Worm (Caenorhabditis elegans): ENCODE data around the gene fmi-1.

Gene fmi-1

ce11 chrV:13046125-13047123 lies 27.6 kb downstream of the fmi-1 start (continued):
- 0 out of 2 replicates have a peak, but pooled peaks have one; percentile 14 for TF ChIP-seq nfyb-1 (GFP tag; IDR thresholded peaks at IDR 0.05)
- no peak for TF ChIP-seq Y53F4B.3 (GFP tag; IDR thresholded peaks at IDR 0.05)
- TF ChIP-seq let-526 (GFP tag; IDR thresholded peaks at IDR 0.05): 0 out of 2 replicates have a peak, but pooled peaks have one; percentile 22
- peak; percentile 70 for TF ChIP-seq Y53G8AR.9 (GFP tag; conservative IDR thresholded peaks at IDR 0.05)

- TF ChIP-seq attf-5 (GFP tag; optimal IDR thresholded peaks at IDR 0.05) (peak; percentile 32), unc-62 (GFP tag; optimal IDR thresholded peaks at IDR 0.05) (no peak), nhr-80 (tag; optimal IDR thresholded peaks at IDR 0.05) (peak; percentile 73), dox-1 (GFP tag; IDR thresholded peaks at IDR 0.05) (peak; percentile 31; the same call in 1 of the 2 replicates), atf-7 (tag; optimal IDR thresholded peaks at IDR 0.05) (peak; percentile 16), Y53G8AR.9 (GFP tag; conservative IDR thresholded peaks at IDR 0.05) (0 out of 2 replicates have a peak, but pooled peaks have one; percentile 20), nhr-90 (tag; optimal IDR thresholded peaks at IDR 0.05) (no peak)
These were observed 28.7 kb downstream of the fmi-1 start, which contains the start of gene W07G4.5 for ce11 chrV:13047574-13048030. Gene W07G4.5, plus strand, starts transcription at chrV:13047980.

- TF ChIP-seq nfya-1 (tag; optimal IDR thresholded peaks at IDR 0.05; ENCODE audit: borderline replicate concordance, insufficient read depth) (no peak), ZK185.1 (tag; optimal IDR thresholded peaks at IDR 0.05; ENCODE audit: poor library complexity, severe bottlenecking) (peak; percentile 26), nhr-80 (tag; optimal IDR thresholded peaks at IDR 0.05) (peak; percentile 83)
These were observed 30.3 kb downstream of the fmi-1 start, which contains the start of gene W07G4.8 for ce11 chrV:13049149-13049610. Gene W07G4.8, minus strand, starts transcription at chrV:13049560.

ce11 chrV:13053635-13054034 lies 34.8 kb downstream of the fmi-1 start, which contains the start of gene srr-1:
Gene srr-1, minus strand, starts transcription at chrV:13053735.
- TF ChIP-seq B0336.3 (GFP tag; IDR thresholded peaks at IDR 0.05) (no peak), C06A6.2 (GFP tag; conservative IDR thresholded peaks at IDR 0.05) (no peak)

- no peak for TF ChIP-seq bed-2 (GFP tag; IDR thresholded peaks at IDR 0.05)
- no peak for TF ChIP-seq attf-5 (GFP tag; optimal IDR thresholded peaks at IDR 0.05)
- no peak for TF ChIP-seq nhr-120 (GFP tag; IDR thresholded peaks at IDR 0.05)
- no peak for TF ChIP-seq snpc-1.1 (tag; optimal IDR thresholded peaks at IDR 0.05; ENCODE audit: insufficient read depth)
- no peak for TF ChIP-seq sptf-2 (GFP tag; optimal IDR thresholded peaks at IDR 0.05)
- no peak for TF ChIP-seq aptf-2 (GFP tag; conservative IDR thresholded peaks at IDR 0.05)
- TF ChIP-seq zfh-2 (GFP tag; conservative IDR thresholded peaks at IDR 0.05): no peak
- no peak for TF ChIP-seq lsy-27 (tag; optimal IDR thresholded peaks at IDR 0.05; ENCODE audit: borderline replicate concordance, insufficient read depth)
- TF ChIP-seq cebp-1 (GFP tag; IDR thresholded peaks at IDR 0.05): no peak
- no peak for TF ChIP-seq cebp-1 (tag; optimal IDR thresholded peaks at IDR 0.05)
- no peak for TF ChIP-seq chd-7 (tag; optimal IDR thresholded peaks at IDR 0.05)
- TF ChIP-seq C17E4.6 (GFP tag; IDR thresholded peaks at IDR 0.05): no peak
- no peak for TF ChIP-seq lir-1 (GFP tag; conservative IDR thresholded peaks at IDR 0.05)
- no peak for TF ChIP-seq athp-1 (tag; optimal IDR thresholded peaks at IDR 0.05)
- TF ChIP-seq zim-3 (tag; optimal IDR thresholded peaks at IDR 0.05): no peak
- no peak for TF ChIP-seq hmg-1.2 (GFP tag; IDR thresholded peaks at IDR 0.05)
- TF ChIP-seq Y95B8A.8 (GFP tag; IDR thresholded peaks at IDR 0.05): no peak
- TF ChIP-seq ceh-27 (GFP tag; optimal IDR thresholded peaks at IDR 0.05): no peak
- no peak for TF ChIP-seq attf-3 (GFP tag; conservative IDR thresholded peaks at IDR 0.05)
These were observed 43.0 kb downstream of the fmi-1 start, which contains the start of gene F42E8.1 for ce11 chrV:13061836-13062235. Gene F42E8.1, plus strand, starts transcription at chrV:13062136.
